Worm (Caenorhabditis elegans): ENCODE data around the gene bcs-1.

Gene bcs-1

DNA sequence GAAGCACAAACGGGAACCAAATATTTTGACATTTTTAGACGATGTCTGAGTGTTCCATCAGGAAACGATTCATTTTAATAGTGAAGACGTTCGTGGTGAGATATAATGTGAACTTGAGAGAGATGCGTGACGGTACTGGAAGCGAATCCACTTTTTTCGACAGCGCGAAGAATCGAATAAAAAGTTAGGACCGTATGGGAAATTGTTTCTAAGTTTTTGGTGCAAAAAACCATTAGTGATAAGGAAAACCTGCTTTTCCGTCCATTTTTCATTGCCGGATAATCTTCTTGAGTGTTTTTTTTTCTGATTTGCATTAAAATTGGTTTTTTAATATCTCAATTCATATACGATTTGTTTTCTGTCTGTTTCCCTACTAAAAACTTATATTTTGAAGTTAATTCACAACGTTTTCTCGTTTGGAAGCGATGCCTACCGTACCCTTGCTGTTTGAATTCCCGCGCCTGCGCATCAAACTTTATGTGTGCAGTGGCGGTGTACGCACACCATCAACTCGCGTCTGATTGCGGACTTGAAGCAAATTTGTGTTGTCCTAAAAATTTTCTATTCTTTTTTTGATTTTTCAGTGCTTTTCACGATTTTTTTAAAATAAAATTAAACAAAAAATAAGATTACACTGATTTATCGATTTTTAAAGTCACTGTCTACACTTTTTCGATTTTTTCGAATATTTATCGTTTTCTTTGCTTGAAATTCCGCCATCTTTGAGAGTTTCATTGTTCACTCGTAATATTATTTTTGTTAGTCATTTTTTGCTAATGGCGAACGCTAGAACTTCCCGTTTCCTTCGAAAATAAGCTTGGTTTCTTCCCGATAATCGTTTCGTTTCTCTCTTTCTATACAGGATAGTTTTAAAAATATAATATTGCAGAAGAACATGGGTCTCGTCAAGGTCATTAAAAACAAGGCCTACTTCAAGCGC, 1.6 kb upstream of the bcs-1 start, which contains the start of the genes col-38 and rpl-5:
Gene col-38 (minus strand): TSS at position 51 of the 940 bp plus-strand sequence.
Gene rpl-5 (plus strand): TSS at position 890 of the 940 bp plus-strand sequence.
- TF ChIP-seq med-1 (GFP tag; optimal IDR thresholded peaks at IDR 0.05; ENCODE audit: insufficient read depth) (no peak), ztf-29 (GFP tag; IDR thresholded peaks at IDR 0.05) (no peak), flt-1 (GFP tag; IDR thresholded peaks at IDR 0.05) (peak; percentile 78), klf-2 (GFP tag; conservative IDR thresholded peaks at IDR 0.05) (0 out of 2 replicates have a peak, but pooled peaks have one; percentile 9), ztf-23 (GFP tag; IDR thresholded peaks at IDR 0.05) (peak; percentile 80), cog-1 (tag; optimal IDR thresholded peaks at IDR 0.05) (peak; percentile 64), tab-1 (GFP tag; IDR thresholded peaks at IDR 0.05) (no peak; the same call in 1 of the 2 replicates)

DNA sequence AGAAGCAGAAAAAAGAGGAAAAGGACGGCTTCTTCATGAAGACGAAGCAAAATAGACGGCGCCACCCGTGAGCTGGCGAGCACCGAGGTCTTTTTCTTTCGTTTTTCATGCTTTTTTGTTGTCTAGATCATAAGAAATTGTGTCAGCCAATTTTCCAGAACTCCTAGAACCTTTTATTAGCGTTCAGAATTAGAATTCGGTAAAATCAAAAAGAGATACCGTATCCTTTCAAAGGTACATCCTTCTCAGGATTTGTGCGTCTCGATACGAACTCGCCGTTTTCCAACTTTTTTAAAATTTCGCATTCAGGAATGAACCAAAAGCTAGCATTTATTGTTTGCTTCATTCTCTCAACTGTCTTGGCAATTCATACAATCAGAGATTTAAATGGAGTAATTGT, 2.2 kb downstream of the bcs-1 start, which contains the start of gene F54C9.7:
Gene F54C9.7 (plus strand): TSS at position 301 of the 400 bp plus-strand sequence.
- no peak for TF ChIP-seq tab-1 (GFP tag; IDR thresholded peaks at IDR 0.05)
- TF ChIP-seq ztf-23 (GFP tag; IDR thresholded peaks at IDR 0.05) = no peak
- no peak for TF ChIP-seq flt-1 (GFP tag; IDR thresholded peaks at IDR 0.05)
- no peak for TF ChIP-seq ztf-29 (GFP tag; IDR thresholded peaks at IDR 0.05)
- TF ChIP-seq med-1 (GFP tag; optimal IDR thresholded peaks at IDR 0.05; ENCODE audit: insufficient read depth) = no peak
- no peak for TF ChIP-seq cog-1 (tag; optimal IDR thresholded peaks at IDR 0.05)
- TF ChIP-seq klf-2 (GFP tag; conservative IDR thresholded peaks at IDR 0.05) = no peak
- no peak for TF ChIP-seq T22C8.4 (GFP tag; IDR thresholded peaks at IDR 0.05)
- TF ChIP-seq ref-1 (GFP tag; conservative IDR thresholded peaks at IDR 0.05) = no peak

DNA sequence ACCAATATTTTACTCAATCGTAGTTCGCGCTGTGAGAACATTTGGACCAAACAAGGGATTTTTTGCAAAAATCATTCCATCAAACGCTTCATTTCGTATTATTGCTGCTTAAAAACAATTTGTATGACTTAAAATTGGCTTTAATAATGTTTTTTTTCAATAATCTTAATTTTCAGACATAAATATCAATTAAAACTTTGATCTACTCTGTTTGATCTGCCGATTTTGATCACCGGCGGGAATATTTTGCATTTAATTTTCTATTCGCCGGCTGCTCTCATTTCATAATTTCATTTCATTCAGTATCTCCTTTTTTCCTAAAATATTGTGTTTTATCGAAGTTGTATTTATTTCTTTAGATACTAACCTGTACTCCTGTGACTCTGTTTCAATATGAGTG, 4.3 kb downstream of the bcs-1 start, which contains the start of gene puf-5:
Gene puf-5 (plus strand): TSS at position 358 of the 400 bp plus-strand sequence.
- no peak for TF ChIP-seq ztf-23 (GFP tag; IDR thresholded peaks at IDR 0.05)
- no peak for TF ChIP-seq tab-1 (GFP tag; IDR thresholded peaks at IDR 0.05)
- no peak for TF ChIP-seq med-1 (GFP tag; optimal IDR thresholded peaks at IDR 0.05; ENCODE audit: insufficient read depth)
- TF ChIP-seq ztf-29 (GFP tag; IDR thresholded peaks at IDR 0.05) = no peak
- no peak for TF ChIP-seq cog-1 (tag; optimal IDR thresholded peaks at IDR 0.05)
- no peak for TF ChIP-seq flt-1 (GFP tag; IDR thresholded peaks at IDR 0.05)
- TF ChIP-seq klf-2 (GFP tag; conservative IDR thresholded peaks at IDR 0.05) = no peak

DNA sequence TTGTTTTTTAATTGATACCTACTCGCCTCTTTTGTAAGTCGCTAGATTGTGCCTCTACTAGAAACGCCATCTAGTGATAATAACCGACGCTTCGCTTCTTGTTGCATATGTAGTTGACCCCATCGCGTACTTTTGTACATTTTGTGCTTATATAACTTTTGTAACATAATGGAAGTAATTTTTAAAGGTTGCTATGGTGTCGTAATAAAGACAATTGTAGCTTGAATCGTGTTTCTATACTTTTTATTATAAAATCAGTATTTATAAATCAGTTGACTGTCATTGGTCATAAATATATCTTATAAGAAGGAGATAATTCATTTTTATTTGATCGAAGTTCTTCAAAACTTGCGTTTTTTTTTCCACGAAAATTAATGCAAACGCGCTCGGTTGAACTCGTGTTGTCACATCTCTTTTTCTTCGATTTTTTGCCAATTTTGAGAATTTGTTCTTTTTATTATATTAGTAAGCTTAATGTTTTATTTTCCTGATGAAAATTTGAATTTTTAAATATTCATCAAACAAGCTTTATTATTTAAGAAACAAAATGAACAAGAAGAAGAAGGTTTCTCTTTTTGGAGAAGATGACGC, 6.7 kb downstream of the bcs-1 start, which contains the start of gene F54C9.9:
Gene F54C9.9 (plus strand): TSS at position 541 of the 591 bp plus-strand sequence.
- TF ChIP-seq cog-1 (tag; optimal IDR thresholded peaks at IDR 0.05) (no peak), ref-1 (GFP tag; conservative IDR thresholded peaks at IDR 0.05) (no peak), tab-1 (GFP tag; IDR thresholded peaks at IDR 0.05) (no peak), klf-2 (GFP tag; conservative IDR thresholded peaks at IDR 0.05) (no peak), ztf-29 (GFP tag; IDR thresholded peaks at IDR 0.05) (no peak), T22C8.4 (GFP tag; IDR thresholded peaks at IDR 0.05) (no peak), ztf-23 (GFP tag; IDR thresholded peaks at IDR 0.05) (no peak), med-1 (GFP tag; optimal IDR thresholded peaks at IDR 0.05; ENCODE audit: insufficient read depth) (no peak), flt-1 (GFP tag; IDR thresholded peaks at IDR 0.05) (no peak)

DNA sequence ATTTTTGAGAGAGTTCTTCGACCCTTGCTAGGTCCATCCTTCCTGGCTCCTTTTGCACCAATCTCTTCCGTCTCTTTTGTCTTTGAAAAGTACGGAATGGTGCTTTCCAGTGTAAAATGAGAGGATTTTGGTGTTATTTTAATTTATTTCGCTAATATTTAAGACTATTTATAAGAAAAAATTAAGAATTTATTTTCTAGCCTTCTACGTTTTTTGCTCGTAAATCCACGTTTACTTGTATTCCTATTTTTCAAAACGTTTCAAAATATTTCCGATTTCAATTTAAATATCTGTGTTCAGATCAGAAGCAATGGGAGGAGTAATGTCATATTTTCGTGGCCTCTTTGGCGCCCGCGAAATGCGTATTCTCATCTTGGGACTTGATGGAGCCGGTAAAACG, 10.8 kb downstream of the bcs-1 start, which contains the start of gene arl-1:
Gene arl-1 (plus strand): TSS at position 301 of the 400 bp plus-strand sequence.
- TF ChIP-seq med-1 (GFP tag; optimal IDR thresholded peaks at IDR 0.05; ENCODE audit: insufficient read depth) = no peak
- no peak for TF ChIP-seq flt-1 (GFP tag; IDR thresholded peaks at IDR 0.05)
- TF ChIP-seq tab-1 (GFP tag; IDR thresholded peaks at IDR 0.05) = no peak
- no peak for TF ChIP-seq cog-1 (tag; optimal IDR thresholded peaks at IDR 0.05)
- TF ChIP-seq ref-1 (GFP tag; conservative IDR thresholded peaks at IDR 0.05) = no peak
- no peak for TF ChIP-seq ztf-23 (GFP tag; IDR thresholded peaks at IDR 0.05)
- no peak for TF ChIP-seq ztf-29 (GFP tag; IDR thresholded peaks at IDR 0.05)
- no peak for TF ChIP-seq klf-2 (GFP tag; conservative IDR thresholded peaks at IDR 0.05)
- no peak for TF ChIP-seq T22C8.4 (GFP tag; IDR thresholded peaks at IDR 0.05)

DNA sequence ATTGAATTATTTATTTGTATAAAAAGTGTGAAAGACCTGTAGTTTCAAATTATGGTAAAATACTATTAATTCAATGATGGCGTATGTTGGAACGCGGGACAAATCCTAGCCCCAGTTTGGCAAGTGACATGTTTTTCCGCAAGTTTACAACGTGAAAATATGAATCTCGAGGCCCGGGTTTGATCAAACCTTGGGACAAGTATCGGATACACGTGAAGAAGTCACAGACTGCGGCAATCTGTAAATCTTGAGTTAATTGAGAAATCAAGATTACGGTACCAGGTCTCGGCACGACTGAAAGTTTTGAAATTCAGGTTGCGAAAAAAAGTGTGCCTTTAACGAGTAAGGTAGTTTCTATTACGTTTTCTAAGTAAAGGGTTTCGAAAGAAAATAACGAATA, 12.2 kb downstream of the bcs-1 start:
- TF ChIP-seq klf-2 (GFP tag; conservative IDR thresholded peaks at IDR 0.05) = no peak
- TF ChIP-seq tab-1 (GFP tag; IDR thresholded peaks at IDR 0.05) = no peak
- TF ChIP-seq cog-1 (tag; optimal IDR thresholded peaks at IDR 0.05) = no peak
- TF ChIP-seq ztf-29 (GFP tag; IDR thresholded peaks at IDR 0.05) = no peak
- no peak for TF ChIP-seq med-1 (GFP tag; optimal IDR thresholded peaks at IDR 0.05; ENCODE audit: insufficient read depth)
- TF ChIP-seq ztf-23 (GFP tag; IDR thresholded peaks at IDR 0.05) = no peak
- no peak for TF ChIP-seq ref-1 (GFP tag; conservative IDR thresholded peaks at IDR 0.05)
- no peak for TF ChIP-seq flt-1 (GFP tag; IDR thresholded peaks at IDR 0.05)
- TF ChIP-seq T22C8.4 (GFP tag; IDR thresholded peaks at IDR 0.05) = no peak

DNA sequence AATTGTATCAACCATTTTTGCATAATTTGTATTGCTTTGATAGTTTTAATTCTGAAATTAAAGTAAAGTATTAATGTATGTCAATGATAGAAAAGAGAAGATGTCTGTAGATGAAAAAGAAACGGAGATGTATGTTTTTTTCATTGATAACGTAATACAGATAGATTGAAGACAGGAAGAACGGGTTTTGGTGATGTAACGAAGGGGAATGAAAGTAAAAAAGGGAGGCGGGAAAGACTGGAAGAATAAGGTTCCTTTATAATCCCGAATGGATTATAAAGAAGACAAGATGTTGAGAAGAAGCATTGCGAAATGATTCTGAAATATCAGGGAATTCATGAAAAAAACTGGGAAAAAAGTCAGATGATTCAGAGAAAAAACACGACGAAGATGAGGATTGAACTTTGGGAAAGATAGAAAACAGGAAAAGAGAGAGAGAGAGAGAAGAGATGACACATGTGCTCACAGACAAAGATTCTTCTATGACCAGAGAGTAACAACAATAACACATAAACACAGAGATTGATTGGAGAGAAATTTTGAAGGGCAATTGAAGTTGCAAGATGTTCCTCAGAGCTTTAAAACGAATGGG, 14.2 kb downstream of the bcs-1 start, which contains the start of gene F54C9.11:
Gene F54C9.11 (minus strand): TSS at position 51 of the 592 bp plus-strand sequence.
- TF ChIP-seq klf-2 (GFP tag; conservative IDR thresholded peaks at IDR 0.05) = no peak
- TF ChIP-seq T22C8.4 (GFP tag; IDR thresholded peaks at IDR 0.05) = no peak
- no peak for TF ChIP-seq tab-1 (GFP tag; IDR thresholded peaks at IDR 0.05)
- no peak for TF ChIP-seq flt-1 (GFP tag; IDR thresholded peaks at IDR 0.05)

DNA sequence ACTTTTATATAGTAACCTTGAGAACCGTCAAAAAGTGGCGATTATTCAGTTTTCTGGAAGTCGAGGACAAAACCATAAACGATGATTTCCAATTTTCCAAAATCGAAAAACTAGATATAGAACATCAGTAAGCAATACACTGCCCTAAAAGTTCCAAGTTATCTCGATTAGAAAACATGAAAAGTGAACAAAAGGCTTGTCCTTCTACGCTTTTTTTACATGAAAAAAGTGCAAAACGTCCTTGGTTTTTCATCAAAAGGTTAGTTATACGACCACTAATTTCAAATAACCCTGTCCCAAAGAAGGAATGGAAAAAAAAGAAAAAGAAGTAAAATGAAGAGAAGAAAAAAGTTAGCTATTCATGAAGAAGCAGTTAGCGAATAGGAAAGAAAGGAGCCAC, 15.0 kb downstream of the bcs-1 start:
- TF ChIP-seq tab-1 (GFP tag; IDR thresholded peaks at IDR 0.05) (no peak), med-1 (GFP tag; optimal IDR thresholded peaks at IDR 0.05; ENCODE audit: insufficient read depth) (no peak), ref-1 (GFP tag; conservative IDR thresholded peaks at IDR 0.05) (no peak), flt-1 (GFP tag; IDR thresholded peaks at IDR 0.05) (no peak), klf-2 (GFP tag; conservative IDR thresholded peaks at IDR 0.05) (no peak)

Measured in whole organism, midembryonic.